Fruit fly (Drosophila melanogaster) whole organism, embryonic: Measurements from ENCODE around the gene prd1.

Experiments used
- ATbp ChIP-seq: fragments of 200-800 bp; sonication (Bioruptor generic); optimal IDR thresholded peaks from 2 replicates; lab custom pipeline; 2017; ENCODE audit warnings: missing biosample characterization, mild to moderate bottlenecking, missing genetic modification characterization, missing genetic modification reagents
- B-H2 ChIP-seq: fragments of 200-800 bp; sonication (Bioruptor generic); optimal IDR thresholded peaks from 2 replicates; lab custom pipeline; 2018; ENCODE audit warnings: missing biosample characterization, mild to moderate bottlenecking, missing genetic modification characterization
- Bteb2 ChIP-seq: fragments of 200-800 bp; sonication (Bioruptor generic); optimal IDR thresholded peaks from 2 replicates; lab custom pipeline; 2016; ENCODE audit warnings: missing biosample characterization, missing genetic modification characterization
- CG1233 ChIP-seq: fragments of 200-800 bp; sonication (Bioruptor generic); optimal IDR thresholded peaks from 4 replicates; lab custom pipeline; 2018; ENCODE audit warnings: missing biosample characterization, mild to moderate bottlenecking, missing genetic modification characterization
- CG13624 ChIP-seq: fragments of 200-800 bp; sonication (Bioruptor generic); optimal IDR thresholded peaks from 2 replicates; lab custom pipeline; 2016; ENCODE audit warnings: missing biosample characterization, missing genetic modification characterization
- CG13775 ChIP-seq: fragments of 200-800 bp; sonication (Bioruptor generic); optimal IDR thresholded peaks from 3 replicates; lab custom pipeline; 2017; ENCODE audit warnings: missing biosample characterization, mild to moderate bottlenecking, missing genetic modification characterization
- CG14014 ChIP-seq: fragments of 200-800 bp; sonication (Bioruptor generic); IDR thresholded peaks from 2 replicates; pipeline ENCODE4 v1.3.6; 2022; ENCODE audit warnings: missing biosample characterization, missing genetic modification characterization
- CG14667 ChIP-seq: fragments of 200-800 bp; sonication (Bioruptor generic); IDR thresholded peaks from 2 replicates; pipeline ENCODE4 v1.3.6; 2022; ENCODE audit warnings: missing biosample characterization, missing genetic modification characterization
- CG15479 ChIP-seq: fragments of 200-800 bp; sonication (Bioruptor generic); optimal IDR thresholded peaks from 3 replicates; lab custom pipeline; 2019; ENCODE audit warnings: missing biosample characterization, mild to moderate bottlenecking, missing genetic modification characterization, moderate library complexity
- CG17385 ChIP-seq: fragments of 200-800 bp; sonication (Bioruptor generic); optimal IDR thresholded peaks from 3 replicates; lab custom pipeline; 2018; ENCODE audit warnings: missing biosample characterization, mild to moderate bottlenecking, missing genetic modification characterization
- CG31388 ChIP-seq: fragments of 200-800 bp; sonication (Bioruptor generic); optimal IDR thresholded peaks from 2 replicates; lab custom pipeline; 2016; ENCODE audit warnings: missing biosample characterization, missing genetic modification characterization
- CG31441 ChIP-seq: fragments of 200-800 bp; sonication (Bioruptor generic); IDR thresholded peaks from 2 replicates; pipeline ENCODE4 v1.3.6; 2022; ENCODE audit warnings: missing biosample characterization, missing genetic modification characterization
- CG32767 ChIP-seq: fragments of 200-800 bp; sonication (Bioruptor generic); IDR thresholded peaks from 2 replicates; pipeline ENCODE4 v1.3.6; 2022; ENCODE audit warnings: missing biosample characterization, missing genetic modification characterization
- CG33557 ChIP-seq: fragments of 200-800 bp; sonication (Bioruptor generic); optimal IDR thresholded peaks from 2 replicates; lab custom pipeline; 2019; ENCODE audit warnings: missing biosample characterization, mild to moderate bottlenecking, missing genetic modification characterization, moderate library complexity
- CG3838 ChIP-seq: fragments of 200-800 bp; sonication (Bioruptor generic); optimal IDR thresholded peaks from 3 replicates; lab custom pipeline; 2016; ENCODE audit warnings: missing biosample characterization, missing genetic modification characterization
- CG3847 ChIP-seq: fragments of 200-800 bp; sonication (Bioruptor generic); IDR thresholded peaks from 2 replicates; pipeline ENCODE4 v1.3.6; 2022; ENCODE audit warnings: missing biosample characterization, missing genetic modification characterization
- CG4854 ChIP-seq: fragments of 200-800 bp; sonication (Bioruptor generic); optimal IDR thresholded peaks from 2 replicates; lab custom pipeline; 2016; ENCODE audit warnings: missing biosample characterization, missing genetic modification characterization, inconsistent platforms
- CG5953 ChIP-seq: fragments of 200-800 bp; sonication (Bioruptor generic); IDR thresholded peaks from 2 replicates; pipeline ENCODE4 v1.3.6; 2022; ENCODE audit warnings: missing biosample characterization, missing genetic modification characterization
- Camta ChIP-seq: fragments of 200-800 bp; sonication (Bioruptor generic); optimal IDR thresholded peaks from 2 replicates; lab custom pipeline; 2016; ENCODE audit warnings: missing biosample characterization, missing genetic modification characterization
- CkIIα-i1 ChIP-seq: fragments of 200-800 bp; sonication (Bioruptor generic); IDR thresholded peaks from 2 replicates; pipeline ENCODE4 v1.3.6; 2022; ENCODE audit warnings: missing biosample characterization, missing genetic modification characterization
- D ChIP-seq, 2 experiments: fragments of 200-800 bp in 1 of 2; fragments of >200 bp in 1 of 2; sonication (Bioruptor generic) in 1 of 2; optimal IDR thresholded peaks; 2 replicates in 1 of 2; 3 replicates in 1 of 2; lab custom pipeline; 2017; ENCODE audit warnings: mild to moderate bottlenecking in 1 of 2, missing biosample characterization in 1 of 2, missing genetic modification characterization in 1 of 2, missing genetic modification reagents in 1 of 2
- Ets97D ChIP-seq: fragments of 200-800 bp; sonication (Bioruptor generic); optimal IDR thresholded peaks from 3 replicates; lab custom pipeline; 2016; ENCODE audit warnings: missing biosample characterization, missing genetic modification characterization
- GATAe ChIP-seq: fragments of 200-800 bp; sonication (Bioruptor generic); conservative IDR thresholded peaks from 2 replicates; pipeline ENCODE4 v1.3.6; 2022; ENCODE audit warnings: missing biosample characterization, missing genetic modification characterization
- H2.0 ChIP-seq: fragments of 200-800 bp; sonication (Bioruptor generic); IDR thresholded peaks from 2 replicates; pipeline ENCODE4 v1.3.6; 2022; ENCODE audit warnings: missing biosample characterization, missing genetic modification characterization
- NK7.1 ChIP-seq: fragments of 200-800 bp; sonication (Bioruptor generic); optimal IDR thresholded peaks from 3 replicates; lab custom pipeline; 2016; ENCODE audit warnings: missing biosample characterization, missing genetic modification characterization
- Neu2 ChIP-seq: fragments of 200-800 bp; sonication (Bioruptor generic); optimal IDR thresholded peaks from 3 replicates; lab custom pipeline; 2016; ENCODE audit warnings: missing biosample characterization, missing genetic modification characterization, borderline replicate concordance
- Poxn ChIP-seq: fragments of 200-800 bp; sonication (Bioruptor generic); IDR thresholded peaks from 2 replicates; pipeline ENCODE4 v1.3.6; 2022; ENCODE audit warnings: missing biosample characterization, missing genetic modification characterization
- Ptx1 ChIP-seq: fragments of 200-800 bp; sonication (Bioruptor generic); IDR thresholded peaks from 2 replicates; pipeline ENCODE4 v1.3.6; 2022; ENCODE audit warnings: missing biosample characterization, missing genetic modification characterization
- Tbp ChIP-seq: fragments of >200 bp; optimal IDR thresholded peaks from 2 replicates; lab custom pipeline; 2018; ENCODE audit warnings: missing biosample characterization, missing genetic modification characterization
- Xrp1 ChIP-seq: fragments of 200-800 bp; sonication (Bioruptor generic); IDR thresholded peaks from 2 replicates; pipeline ENCODE4 v1.3.6; 2022; ENCODE audit warnings: missing biosample characterization, missing genetic modification characterization
- YL-1 ChIP-seq: fragments of 200-800 bp; sonication (Bioruptor generic); optimal IDR thresholded peaks from 3 replicates; lab custom pipeline; 2017; ENCODE audit warnings: missing biosample characterization, mild to moderate bottlenecking, missing genetic modification characterization
- caup ChIP-seq: fragments of 200-800 bp; sonication (Bioruptor generic); optimal IDR thresholded peaks from 3 replicates; lab custom pipeline; 2017; ENCODE audit warnings: missing biosample characterization, mild to moderate bottlenecking, missing genetic modification characterization, moderate library complexity; ENCODE audit not compliant: severe bottlenecking
- chm ChIP-seq: fragments of 200-800 bp; sonication (Bioruptor generic); IDR thresholded peaks from 2 replicates; pipeline ENCODE4 v1.3.6; 2022; ENCODE audit warnings: missing biosample characterization, missing genetic modification characterization
- dan ChIP-seq: fragments of 200-800 bp; sonication (Bioruptor generic); IDR thresholded peaks from 2 replicates; pipeline ENCODE4 v1.3.6; 2022; ENCODE audit warnings: missing biosample characterization, missing genetic modification characterization
- dm ChIP-seq: fragments of 200-800 bp; sonication (Bioruptor generic); optimal IDR thresholded peaks from 3 replicates; lab custom pipeline; 2016; ENCODE audit warnings: missing biosample characterization, missing genetic modification characterization
- ems ChIP-seq: fragments of 200-800 bp; sonication (Bioruptor generic); optimal IDR thresholded peaks from 3 replicates; lab custom pipeline; 2016; ENCODE audit warnings: missing biosample characterization, missing genetic modification characterization
- gro ChIP-seq: fragments of 200-800 bp; sonication (Bioruptor generic); optimal IDR thresholded peaks from 2 replicates; lab custom pipeline; 2016; ENCODE audit warnings: missing biosample characterization, missing genetic modification characterization
- h ChIP-seq: fragments of >200 bp; optimal IDR thresholded peaks from 2 replicates; lab custom pipeline; 2017
- hb ChIP-seq: fragments of 200-800 bp; sonication (Bioruptor generic); IDR thresholded peaks from 3 replicates; pipeline ENCODE4 v1.3.6; 2022; ENCODE audit warnings: missing biosample characterization, missing genetic modification characterization; ENCODE audit not compliant: partially characterized antibody
- kay ChIP-seq: fragments of 200-800 bp; sonication (Bioruptor generic); optimal IDR thresholded peaks from 2 replicates; lab custom pipeline; 2016; ENCODE audit warnings: missing biosample characterization, missing genetic modification characterization
- lbe ChIP-seq: fragments of 200-800 bp; sonication (Bioruptor generic); optimal IDR thresholded peaks from 2 replicates; lab custom pipeline; 2016; ENCODE audit warnings: missing biosample characterization, mild to moderate bottlenecking, missing genetic modification characterization
- mam ChIP-seq: fragments of 200-800 bp; sonication (Bioruptor generic); optimal IDR thresholded peaks from 3 replicates; lab custom pipeline; 2016; ENCODE audit warnings: missing biosample characterization, missing genetic modification characterization
- pfk ChIP-seq: fragments of 200-800 bp; sonication (Bioruptor generic); optimal IDR thresholded peaks from 2 replicates; lab custom pipeline; 2018; ENCODE audit warnings: missing biosample characterization, mild to moderate bottlenecking, missing genetic modification characterization, moderate library complexity
- pros ChIP-seq: fragments of 200-800 bp; sonication (Bioruptor generic); optimal IDR thresholded peaks from 3 replicates; lab custom pipeline; 2019; ENCODE audit warnings: missing biosample characterization, mild to moderate bottlenecking, missing genetic modification characterization, moderate library complexity
- sc ChIP-seq, 3 experiments: fragments of >200 bp in 2 of 3; fragments of 200-800 bp in 1 of 3; sonication (Bioruptor generic) in 1 of 3; optimal IDR thresholded peaks; 2 replicates in 2 of 3; 3 replicates in 1 of 3; lab custom pipeline; 2017; ENCODE audit warnings: mild to moderate bottlenecking in 1 of 3, missing biosample characterization in 1 of 3, missing genetic modification characterization in 1 of 3, missing genetic modification reagents in 1 of 3
- sna ChIP-seq: fragments of 200-800 bp; sonication (Bioruptor generic); IDR thresholded peaks from 2 replicates; pipeline ENCODE4 v1.3.6; 2022; ENCODE audit warnings: missing biosample characterization, missing genetic modification characterization; ENCODE audit not compliant: partially characterized antibody
- sr ChIP-seq: fragments of 200-800 bp; sonication (Bioruptor generic); IDR thresholded peaks from 3 replicates; pipeline ENCODE4 v1.3.6; 2022; ENCODE audit warnings: missing biosample characterization, missing genetic modification characterization
- tin ChIP-seq: fragments of 200-800 bp; sonication (Bioruptor generic); optimal IDR thresholded peaks from 3 replicates; lab custom pipeline; 2016; ENCODE audit warnings: missing biosample characterization, missing genetic modification characterization
- tll ChIP-seq, 2 experiments: fragments of 200-800 bp in 1 of 2; fragments of >200 bp in 1 of 2; sonication (Bioruptor generic) in 1 of 2; optimal IDR thresholded peaks; 2 replicates each; lab custom pipeline; 2017 to 2019; ENCODE audit warnings: missing biosample characterization in 2 of 2, missing genetic modification characterization in 2 of 2, mild to moderate bottlenecking in 1 of 2, moderate library complexity in 1 of 2
- usp ChIP-seq: fragments of >200 bp; optimal IDR thresholded peaks from 2 replicates; lab custom pipeline; 2017; ENCODE audit warnings: missing biosample characterization, missing genetic modification characterization
- wek ChIP-seq: fragments of 200-800 bp; sonication (Bioruptor generic); optimal IDR thresholded peaks from 3 replicates; lab custom pipeline; 2018; ENCODE audit warnings: missing biosample characterization, mild to moderate bottlenecking, missing genetic modification characterization, moderate library complexity
- zfh2 ChIP-seq: fragments of 200-800 bp; sonication (Bioruptor generic); optimal IDR thresholded peaks from 2 replicates; lab custom pipeline; 2016; ENCODE audit warnings: missing biosample characterization, missing genetic modification characterization

prd1 gene

dm6 chr3R:11822266-11822665, 35.5 kb upstream of the prd1 start, which contains the start of gene Kyat (continued):
- TF ChIP-seq kay (GFP tag; lab: Kevin White, UChicago): no peak
- TF ChIP-seq CG31441 (GFP tag; lab: Robert Waterston, UW): no peak
- TF ChIP-seq CG17385: no peak
- no peak for TF ChIP-seq D (optimal IDR thresholded peaks at IDR 0.05; lab: Kevin White, UChicago)
- no peak for TF ChIP-seq D (GFP tag; optimal IDR thresholded peaks at IDR 0.05; lab: Kevin White, UChicago)
- TF ChIP-seq Tbp (GFP tag; lab: Kevin White, UChicago): no peak
- TF ChIP-seq CG31388: no peak
- TF ChIP-seq CG14667 (GFP tag; lab: Robert Waterston, UW): no peak
- no peak for TF ChIP-seq dan
- TF ChIP-seq CkIIα-i1: no peak
- no peak for TF ChIP-seq CG3847 (GFP tag; lab: Robert Waterston, UW)
- peak; percentile 64 for TF ChIP-seq Ets97D (GFP tag; lab: Kevin White, UChicago)
- TF ChIP-seq tll (GFP tag; optimal IDR thresholded peaks at IDR 0.05; lab: Kevin White, UChicago): no peak
- TF ChIP-seq usp (GFP tag; lab: Kevin White, UChicago): no peak
- no peak for TF ChIP-seq Poxn (GFP tag; lab: Robert Waterston, UW)
- TF ChIP-seq zfh2 (GFP tag; lab: Kevin White, UChicago): no peak
- no peak for TF ChIP-seq wek (GFP tag; lab: Kevin White, UChicago)
- no peak for TF ChIP-seq dm
- TF ChIP-seq Xrp1 (GFP tag; lab: Robert Waterston, UW): no peak
- no peak for TF ChIP-seq Bteb2 (GFP tag; lab: Kevin White, UChicago)
- TF ChIP-seq lbe (GFP tag; lab: Kevin White, UChicago): peak; percentile 7
- TF ChIP-seq H2.0 (GFP tag; lab: Robert Waterston, UW): no peak
- no peak for TF ChIP-seq gro (GFP tag; lab: Kevin White, UChicago)
- no peak for TF ChIP-seq CG13624 (GFP tag; lab: Kevin White, UChicago)
- no peak for TF ChIP-seq pros (GFP tag; lab: Kevin White, UChicago)
- no peak for TF ChIP-seq CG33557 (GFP tag; lab: Kevin White, UChicago)
- no peak for TF ChIP-seq CG32767 (GFP tag; lab: Robert Waterston, UW)
- no peak for TF ChIP-seq CG1233 (GFP tag; lab: Kevin White, UChicago)
- TF ChIP-seq mam: no peak
- TF ChIP-seq caup (GFP tag; lab: Kevin White, UChicago): no peak
- TF ChIP-seq ems (GFP tag; lab: Kevin White, UChicago): no peak
- no peak for TF ChIP-seq GATAe (GFP tag; lab: Robert Waterston, UW)
- TF ChIP-seq pfk (GFP tag; lab: Kevin White, UChicago): no peak
- TF ChIP-seq YL-1: peak; percentile 69
- no peak for TF ChIP-seq CG14014 (GFP tag; lab: Robert Waterston, UW)
- TF ChIP-seq sc (optimal IDR thresholded peaks at IDR 0.05; lab: Kevin White, UChicago): no peak
- no peak for TF ChIP-seq sc (GFP tag; optimal IDR thresholded peaks at IDR 0.05; lab: Kevin White, UChicago)
- TF ChIP-seq CG4854: peak; percentile 17
- no peak for TF ChIP-seq CG5953 (GFP tag; lab: Robert Waterston, UW)
- no peak for TF ChIP-seq Neu2 (GFP tag; lab: Kevin White, UChicago)
- TF ChIP-seq sr (GFP tag; lab: Robert Waterston, UW): no peak
- peak; percentile 95 for TF ChIP-seq hb (GFP tag; lab: Robert Waterston, UW)
- TF ChIP-seq chm (GFP tag; lab: Robert Waterston, UW): no peak
- no peak for TF ChIP-seq NK7.1 (GFP tag; lab: Kevin White, UChicago)
- no peak for TF ChIP-seq Ptx1 (GFP tag; lab: Robert Waterston, UW)
- TF ChIP-seq sna (GFP tag; lab: Robert Waterston, UW): peak; percentile 98
- no peak for TF ChIP-seq CG15479 (GFP tag; lab: Kevin White, UChicago)
- TF ChIP-seq ATbp (GFP tag; lab: Kevin White, UChicago): no peak
- TF ChIP-seq CG13775 (GFP tag; lab: Kevin White, UChicago): no peak
- TF ChIP-seq tin (GFP tag; lab: Kevin White, UChicago): no peak
- no peak for TF ChIP-seq CG3838 (GFP tag; lab: Kevin White, UChicago)
- no peak for TF ChIP-seq h (lab: Kevin White, UChicago)
- TF ChIP-seq B-H2 (GFP tag; lab: Kevin White, UChicago): peak; percentile 56
- no peak for TF ChIP-seq Camta (GFP tag; lab: Kevin White, UChicago)
